Worm (Caenorhabditis elegans) whole organism, young adult: ENCODE measurements around the gene arf-1.

Experiments
- B0261.1 ChIP-seq: sonication (generic microtip); optimal IDR thresholded peaks from 2 replicates; lab custom pipeline; 2016; ENCODE audit warnings: mild to moderate bottlenecking, missing genetic modification characterization, moderate library complexity, missing compliant biosample characterization
- C06A6.2 ChIP-seq: fragments of 200-800 bp; sonication (Bioruptor generic); conservative IDR thresholded peaks from 2 replicates; pipeline ENCODE4 v1.3.6; 2022; ENCODE audit warnings: missing genetic modification characterization, missing compliant biosample characterization
- F39B2.1 ChIP-seq: fragments of 200-800 bp; sonication (Bioruptor generic); IDR thresholded peaks from 2 replicates; pipeline ENCODE4 v1.3.6; 2022; ENCODE audit warnings: missing genetic modification reagents, missing genetic modification characterization, missing compliant biosample characterization
- F52B5.7 ChIP-seq: sonication (generic microtip); optimal IDR thresholded peaks from 2 replicates; lab custom pipeline; 2016; ENCODE audit warnings: mild to moderate bottlenecking, missing genetic modification characterization, missing compliant biosample characterization
- F55B11.4 ChIP-seq: sonication (generic microtip); optimal IDR thresholded peaks from 2 replicates; lab custom pipeline; 2016; ENCODE audit warnings: missing compliant biosample characterization, missing genetic modification characterization, borderline replicate concordance; ENCODE audit not compliant: insufficient read depth
- F57C9.4 ChIP-seq: sonication (generic microtip); optimal IDR thresholded peaks from 2 replicates; lab custom pipeline; 2017; ENCODE audit warnings: mild to moderate bottlenecking, missing genetic modification characterization, missing compliant biosample characterization
- akir-1 ChIP-seq: fragments of 200-800 bp; sonication (Bioruptor generic); optimal IDR thresholded peaks from 2 replicates; lab custom pipeline; 2018; ENCODE audit warnings: mild to moderate bottlenecking, missing genetic modification characterization, moderate library complexity, missing compliant biosample characterization
- aptf-3 ChIP-seq: fragments of 200-800 bp; sonication (Bioruptor generic); IDR thresholded peaks from 2 replicates; pipeline ENCODE4 v1.3.6; 2022; ENCODE audit warnings: missing genetic modification characterization, missing compliant biosample characterization
- atf-7 ChIP-seq: sonication (generic microtip); optimal IDR thresholded peaks from 2 replicates; lab custom pipeline; 2017; ENCODE audit warnings: mild to moderate bottlenecking, missing genetic modification characterization, missing compliant biosample characterization
- athp-1 ChIP-seq: sonication (generic microtip); optimal IDR thresholded peaks from 2 replicates; lab custom pipeline; 2017; ENCODE audit warnings: mild to moderate bottlenecking, missing genetic modification characterization, missing compliant biosample characterization
- attf-5 ChIP-seq: fragments of 200-800 bp; sonication (Bioruptor generic); optimal IDR thresholded peaks from 2 replicates; lab custom pipeline; 2018; ENCODE audit warnings: mild to moderate bottlenecking, missing genetic modification characterization, missing compliant biosample characterization
- attf-6 ChIP-seq: fragments of 200-800 bp; sonication (Bioruptor generic); IDR thresholded peaks from 2 replicates; pipeline ENCODE4 v1.3.6; 2022; ENCODE audit warnings: missing genetic modification reagents, missing genetic modification characterization, missing compliant biosample characterization
- bed-1 ChIP-seq: fragments of 200-800 bp; sonication (Bioruptor generic); IDR thresholded peaks from 2 replicates; pipeline ENCODE4 v1.3.6; 2022; ENCODE audit warnings: missing genetic modification reagents, missing genetic modification characterization, missing compliant biosample characterization
- ccch-3 ChIP-seq: fragments of 200-800 bp; sonication (Bioruptor generic); optimal IDR thresholded peaks from 2 replicates; lab custom pipeline; 2018; ENCODE audit warnings: mild to moderate bottlenecking, missing genetic modification characterization, missing compliant biosample characterization
- cebp-1 ChIP-seq, 2 experiments: fragments of 200-800 bp in 1 of 2; sonication (Bioruptor generic) in 1 of 2; sonication (generic microtip) in 1 of 2; IDR thresholded peaks in 1 of 2; optimal IDR thresholded peaks in 1 of 2; 2 replicates each; pipeline versions ENCODE4 v1.3.6 to Lab custom; 2017 to 2022; ENCODE audit warnings: missing compliant biosample characterization in 2 of 2, missing genetic modification characterization in 2 of 2, mild to moderate bottlenecking in 1 of 2, missing genetic modification reagents in 1 of 2, moderate library complexity in 1 of 2
- ceh-100 ChIP-seq: fragments of 200-800 bp; sonication (Bioruptor generic); IDR thresholded peaks from 2 replicates; pipeline ENCODE4 v1.3.6; 2022; ENCODE audit warnings: missing genetic modification reagents, missing genetic modification characterization, missing compliant biosample characterization
- ceh-27 ChIP-seq: fragments of 200-800 bp; sonication (Bioruptor generic); optimal IDR thresholded peaks from 2 replicates; lab custom pipeline; 2018; ENCODE audit warnings: mild to moderate bottlenecking, missing genetic modification characterization, moderate library complexity, missing compliant biosample characterization
- ceh-40 ChIP-seq: fragments of 200-800 bp; sonication (Bioruptor generic); IDR thresholded peaks from 2 replicates; pipeline ENCODE4 v1.3.6; 2022; ENCODE audit warnings: missing genetic modification characterization, missing compliant biosample characterization
- ceh-79 ChIP-seq: sonication (generic microtip); optimal IDR thresholded peaks from 2 replicates; lab custom pipeline; 2017; ENCODE audit warnings: mild to moderate bottlenecking, missing genetic modification characterization, missing compliant biosample characterization
- ceh-91 ChIP-seq: fragments of 200-800 bp; sonication (Bioruptor generic); IDR thresholded peaks from 2 replicates; pipeline ENCODE4 v1.3.6; 2022; ENCODE audit warnings: missing genetic modification reagents, missing genetic modification characterization, missing compliant biosample characterization
- die-1 ChIP-seq: sonication (generic microtip); optimal IDR thresholded peaks from 2 replicates; lab custom pipeline; 2016; ENCODE audit warnings: missing genotype, mild to moderate bottlenecking, missing genetic modification characterization, missing compliant biosample characterization
- dpl-1 ChIP-seq: fragments of 150-350 bp; optimal IDR thresholded peaks from 2 replicates; lab custom pipeline; 2014; ENCODE audit warnings: missing biosample characterization, missing genetic modification reagents, missing genetic modification characterization
- ekl-4 ChIP-seq: fragments of 200-800 bp; sonication (Bioruptor generic); IDR thresholded peaks from 2 replicates; pipeline ENCODE4 v1.3.6; 2022; ENCODE audit warnings: missing genetic modification reagents, missing genetic modification characterization, missing compliant biosample characterization
- hlh-12 ChIP-seq: sonication (generic microtip); optimal IDR thresholded peaks from 2 replicates; lab custom pipeline; 2016; ENCODE audit warnings: missing genetic modification characterization, missing compliant biosample characterization
- hmg-20 ChIP-seq: fragments of 200-800 bp; sonication (Bioruptor generic); IDR thresholded peaks from 2 replicates; pipeline ENCODE4 v1.3.6; 2022; ENCODE audit warnings: missing genetic modification reagents, missing genetic modification characterization, missing compliant biosample characterization
- hrde-1 ChIP-seq: sonication (generic microtip); optimal IDR thresholded peaks from 2 replicates; lab custom pipeline; 2016; ENCODE audit warnings: missing genetic modification characterization, mild to moderate bottlenecking, missing compliant biosample characterization, moderate library complexity, missing genotype, missing genetic modification reagents, borderline replicate concordance
- lag-1 ChIP-seq: fragments of 200-800 bp; sonication (Bioruptor generic); IDR thresholded peaks from 2 replicates; pipeline ENCODE4 v1.3.6; 2022; ENCODE audit warnings: missing genetic modification reagents, missing genetic modification characterization, missing compliant biosample characterization
- let-526 ChIP-seq: fragments of 200-800 bp; sonication (Bioruptor generic); IDR thresholded peaks from 2 replicates; pipeline ENCODE4 v1.3.6; 2022; ENCODE audit warnings: missing genetic modification reagents, missing genetic modification characterization, missing compliant biosample characterization
- lin-35 ChIP-seq, 3 experiments: fragments of 150-350 bp in 2 of 3; sonication (generic microtip) in 1 of 3; optimal IDR thresholded peaks; 2 replicates each; lab custom pipeline; 2014 to 2018; ENCODE audit warnings: missing biosample characterization in 3 of 3, missing genetic modification characterization in 3 of 3, missing genetic modification reagents in 3 of 3
- lin-40 ChIP-seq: sonication (generic microtip); optimal IDR thresholded peaks from 2 replicates; lab custom pipeline; 2016; ENCODE audit warnings: missing genetic modification characterization, mild to moderate bottlenecking, missing compliant biosample characterization, missing genotype, missing genetic modification reagents
- lsl-1 ChIP-seq: fragments of 200-800 bp; sonication (Bioruptor generic); optimal IDR thresholded peaks from 2 replicates; lab custom pipeline; 2018; ENCODE audit warnings: mild to moderate bottlenecking, missing genetic modification characterization, moderate library complexity, missing compliant biosample characterization
- madf-10 ChIP-seq: sonication (generic microtip); optimal IDR thresholded peaks from 2 replicates; lab custom pipeline; 2016; ENCODE audit warnings: mild to moderate bottlenecking, missing genetic modification characterization, missing compliant biosample characterization
- mel-28 ChIP-seq: sonication (generic microtip); optimal IDR thresholded peaks from 2 replicates; lab custom pipeline; 2016; ENCODE audit warnings: borderline replicate concordance, mild to moderate bottlenecking, missing genetic modification characterization, missing compliant biosample characterization
- mxl-1 ChIP-seq: sonication (generic microtip); optimal IDR thresholded peaks from 2 replicates; lab custom pipeline; 2016; ENCODE audit warnings: missing genetic modification characterization, missing compliant biosample characterization
- nfya-1 ChIP-seq: sonication (generic microtip); optimal IDR thresholded peaks from 2 replicates; lab custom pipeline; 2017; ENCODE audit warnings: antibody characterized with exemption, missing compliant biosample characterization, missing genetic modification characterization, borderline replicate concordance; ENCODE audit not compliant: insufficient read depth
- nfyb-1 ChIP-seq: fragments of 200-800 bp; sonication (Bioruptor generic); IDR thresholded peaks from 2 replicates; pipeline ENCODE4 v1.3.6; 2022; ENCODE audit warnings: missing genetic modification reagents, missing genetic modification characterization, missing compliant biosample characterization
- pbrm-1 ChIP-seq: fragments of 200-800 bp; sonication (Bioruptor generic); IDR thresholded peaks from 2 replicates; pipeline ENCODE4 v1.3.6; 2022; ENCODE audit warnings: missing genetic modification reagents, missing genetic modification characterization, missing compliant biosample characterization
- sdz-38 ChIP-seq: sonication (generic microtip); optimal IDR thresholded peaks from 2 replicates; lab custom pipeline; 2016; ENCODE audit warnings: missing genotype, missing genetic modification characterization, missing compliant biosample characterization
- snpc-1.1 ChIP-seq: sonication (generic microtip); optimal IDR thresholded peaks from 2 replicates; lab custom pipeline; 2017; ENCODE audit warnings: missing genetic modification characterization, mild to moderate bottlenecking, missing compliant biosample characterization, antibody characterized with exemption, moderate library complexity, missing genotype, missing genetic modification reagents; ENCODE audit not compliant: insufficient read depth
- snpc-3.4 ChIP-seq: sonication (generic microtip); optimal IDR thresholded peaks from 2 replicates; lab custom pipeline; 2017; ENCODE audit warnings: missing genetic modification characterization, mild to moderate bottlenecking, missing compliant biosample characterization, antibody characterized with exemption, moderate library complexity, missing genotype, missing genetic modification reagents
- sptf-2 ChIP-seq: fragments of 200-800 bp; sonication (Bioruptor generic); optimal IDR thresholded peaks from 2 replicates; lab custom pipeline; 2018; ENCODE audit warnings: mild to moderate bottlenecking, missing genetic modification characterization, missing compliant biosample characterization
- tbp1 ChIP-seq: fragments of 200-800 bp; sonication (Bioruptor generic); optimal IDR thresholded peaks from 2 replicates; lab custom pipeline; 2018; ENCODE audit warnings: mild to moderate bottlenecking, missing genetic modification characterization, missing compliant biosample characterization
- tlf-1 ChIP-seq: fragments of 200-800 bp; sonication (Bioruptor generic); optimal IDR thresholded peaks from 2 replicates; lab custom pipeline; 2018; ENCODE audit warnings: mild to moderate bottlenecking, missing genetic modification characterization, missing compliant biosample characterization
- unc-62 ChIP-seq: fragments of 150-350 bp; optimal IDR thresholded peaks from 2 replicates; lab custom pipeline; 2014; ENCODE audit warnings: missing biosample characterization, missing genetic modification reagents, missing genetic modification characterization
- xnd-1 ChIP-seq: sonication (generic microtip); optimal IDR thresholded peaks from 2 replicates; lab custom pipeline; 2016; ENCODE audit warnings: missing genotype, missing genetic modification reagents, missing genetic modification characterization, missing compliant biosample characterization
- ztf-22 ChIP-seq: fragments of 200-800 bp; sonication (Bioruptor generic); optimal IDR thresholded peaks from 2 replicates; lab custom pipeline; 2018; ENCODE audit warnings: mild to moderate bottlenecking, missing genetic modification characterization, moderate library complexity, missing compliant biosample characterization
- ztf-6 ChIP-seq: fragments of 200-800 bp; sonication (Bioruptor generic); IDR thresholded peaks from 2 replicates; pipeline ENCODE4 v1.3.6; 2022; ENCODE audit warnings: missing genetic modification reagents, missing genetic modification characterization, missing compliant biosample characterization

Gene arf-1

ce11 chrIII:5705228-5705888, 9.3 kb upstream of the arf-1 start, which contains the start of gene swp-1 (continued):
- TF ChIP-seq cebp-1 (GFP tag; IDR thresholded peaks at IDR 0.05; lab: Robert Waterston, UW): no peak
- peak; percentile 27 for TF ChIP-seq cebp-1 (tag; optimal IDR thresholded peaks at IDR 0.05; lab: Kevin White, UChicago)
- TF ChIP-seq mxl-1 (tag; lab: Kevin White, UChicago): no peak
- no peak for TF ChIP-seq hmg-20 (GFP tag; lab: Robert Waterston, UW)
- TF ChIP-seq hrde-1 (tag; lab: Kevin White, UChicago): peak; percentile 12
- TF ChIP-seq sptf-2: no peak
- no peak for TF ChIP-seq pbrm-1 (GFP tag; lab: Robert Waterston, UW)
- no peak for TF ChIP-seq lin-40 (tag; lab: Kevin White, UChicago)
- no peak for TF ChIP-seq ceh-40 (GFP tag; lab: Robert Waterston, UW)
- TF ChIP-seq lin-35 (GFP tag; optimal IDR thresholded peaks at IDR 0.05; lab: Kevin White, UChicago): peak in 1 of 3 experiments; percentile 10
- no peak for TF ChIP-seq snpc-3.4
- TF ChIP-seq ztf-6 (GFP tag; lab: Robert Waterston, UW): no peak
- no peak for TF ChIP-seq ceh-91 (GFP tag; lab: Robert Waterston, UW)
- peak; percentile 76 for TF ChIP-seq attf-6
- no peak for TF ChIP-seq F57C9.4 (tag; lab: Kevin White, UChicago)
- no peak for TF ChIP-seq ceh-79 (tag; lab: Kevin White, UChicago)
- TF ChIP-seq bed-1: no peak
- TF ChIP-seq mel-28 (tag; lab: Kevin White, UChicago): no peak
- no peak for TF ChIP-seq ztf-22 (GFP tag; lab: Kevin White, UChicago)
- peak; percentile 70 for TF ChIP-seq ekl-4
- peak; percentile 50 for TF ChIP-seq die-1
- TF ChIP-seq aptf-3: no peak
- TF ChIP-seq nfya-1 (tag; lab: Kevin White, UChicago): no peak
- TF ChIP-seq C06A6.2 (GFP tag; lab: Robert Waterston, UW): no peak
- no peak for TF ChIP-seq dpl-1 (GFP tag; lab: Kevin White, UChicago)
- TF ChIP-seq atf-7 (tag; lab: Kevin White, UChicago): no peak
- peak; percentile 34 for TF ChIP-seq xnd-1 (tag; lab: Kevin White, UChicago)
- no peak for TF ChIP-seq attf-5 (GFP tag; lab: Kevin White, UChicago)
- TF ChIP-seq lag-1: no peak
- TF ChIP-seq tbp1: peak; percentile 28
- no peak for TF ChIP-seq sdz-38 (tag; lab: Kevin White, UChicago)
- peak; percentile 38 for TF ChIP-seq lsl-1 (GFP tag; lab: Kevin White, UChicago)
- TF ChIP-seq let-526 (GFP tag; lab: Robert Waterston, UW): no peak
- no peak for TF ChIP-seq F52B5.7 (tag; lab: Kevin White, UChicago)
- no peak for TF ChIP-seq F55B11.4 (tag; lab: Kevin White, UChicago)
- no peak for TF ChIP-seq hlh-12 (tag; lab: Kevin White, UChicago)
- TF ChIP-seq athp-1 (tag; lab: Kevin White, UChicago): peak; percentile 46
- TF ChIP-seq unc-62: no peak
- peak; percentile 16; the same call in 1 of the 2 replicates for TF ChIP-seq ceh-100
- TF ChIP-seq snpc-1.1 (tag; lab: Kevin White, UChicago): peak; percentile 57
- no peak for TF ChIP-seq nfyb-1 (GFP tag; lab: Robert Waterston, UW)
- TF ChIP-seq ccch-3: no peak
- TF ChIP-seq madf-10: no peak
- no peak for TF ChIP-seq ceh-27 (GFP tag; lab: Kevin White, UChicago)
- TF ChIP-seq tlf-1 (GFP tag; lab: Kevin White, UChicago): peak; percentile 54
- TF ChIP-seq B0261.1 (tag; lab: Kevin White, UChicago): no peak
- no peak for TF ChIP-seq akir-1 (GFP tag; lab: Kevin White, UChicago)
- TF ChIP-seq F39B2.1: no peak
